Fruit fly (Drosophila melanogaster) whole organism, embryonic: ENCODE data around the gene CG31804.

Experiments used
- Aef1 ChIP-seq: fragments of 200-800 bp; sonication (Bioruptor generic); IDR thresholded peaks from 3 replicates; pipeline ENCODE4 v1.3.6; 2022; ENCODE audit warnings: missing biosample characterization, missing genetic modification characterization
- Atf3 ChIP-seq: fragments of 200-800 bp; sonication (Bioruptor generic); optimal IDR thresholded peaks from 3 replicates; lab custom pipeline; 2016; ENCODE audit warnings: missing biosample characterization, missing genetic modification characterization
- Blimp-1 ChIP-seq: fragments of 200-800 bp; sonication (Bioruptor generic); optimal IDR thresholded peaks from 3 replicates; lab custom pipeline; 2018; ENCODE audit warnings: missing biosample characterization, missing genetic modification characterization, mild to moderate bottlenecking, moderate library complexity, missing genetic modification reagents
- CG11247 ChIP-seq: fragments of 200-800 bp; sonication (Bioruptor generic); IDR thresholded peaks from 2 replicates; pipeline ENCODE4 v1.3.6; 2022; ENCODE audit warnings: missing biosample characterization, missing genetic modification characterization
- CG12236 ChIP-seq: fragments of 200-800 bp; sonication (Bioruptor generic); optimal IDR thresholded peaks from 2 replicates; lab custom pipeline; 2016; ENCODE audit warnings: missing biosample characterization, missing genetic modification characterization
- CG12769 ChIP-seq: fragments of 200-800 bp; sonication (Bioruptor generic); optimal IDR thresholded peaks from 2 replicates; lab custom pipeline; 2019; ENCODE audit warnings: missing biosample characterization, mild to moderate bottlenecking, missing genetic modification characterization, moderate library complexity
- CG14441 ChIP-seq: fragments of 200-800 bp; sonication (Bioruptor generic); IDR thresholded peaks from 2 replicates; pipeline ENCODE4 v1.3.6; 2022; ENCODE audit warnings: missing biosample characterization, missing genetic modification characterization
- CG1647 ChIP-seq: fragments of 200-800 bp; sonication (Bioruptor generic); optimal IDR thresholded peaks from 3 replicates; lab custom pipeline; 2016; ENCODE audit warnings: missing biosample characterization, missing genetic modification characterization
- CG16863 ChIP-seq: fragments of 200-800 bp; sonication (Bioruptor generic); optimal IDR thresholded peaks from 3 replicates; lab custom pipeline; 2016; ENCODE audit warnings: missing biosample characterization, missing genetic modification characterization
- CG17612 ChIP-seq: fragments of 200-800 bp; sonication (Bioruptor generic); IDR thresholded peaks from 2 replicates; pipeline ENCODE4 v1.3.6; 2022; ENCODE audit warnings: missing biosample characterization, missing genetic modification characterization
- CG18011 ChIP-seq: fragments of 200-800 bp; sonication (Bioruptor generic); optimal IDR thresholded peaks from 2 replicates; lab custom pipeline; 2017; ENCODE audit warnings: missing biosample characterization, missing genetic modification characterization, mild to moderate bottlenecking, moderate library complexity, missing genotype
- CG2875 ChIP-seq: fragments of 200-800 bp; sonication (Bioruptor generic); optimal IDR thresholded peaks from 2 replicates; lab custom pipeline; 2017; ENCODE audit warnings: missing biosample characterization, mild to moderate bottlenecking, missing genetic modification characterization, missing genetic modification reagents
- CG4404 ChIP-seq: fragments of 200-800 bp; sonication (Bioruptor generic); IDR thresholded peaks from 2 replicates; pipeline ENCODE4 v1.3.6; 2022; ENCODE audit warnings: missing biosample characterization, missing genetic modification characterization
- CG4730 ChIP-seq: fragments of 200-800 bp; sonication (Bioruptor generic); IDR thresholded peaks from 2 replicates; pipeline ENCODE4 v1.3.6; 2022; ENCODE audit warnings: missing biosample characterization, missing genetic modification characterization
- CG4854 ChIP-seq: fragments of 200-800 bp; sonication (Bioruptor generic); optimal IDR thresholded peaks from 2 replicates; lab custom pipeline; 2016; ENCODE audit warnings: missing biosample characterization, missing genetic modification characterization, inconsistent platforms
- CG5180 ChIP-seq: fragments of 200-800 bp; sonication (Bioruptor generic); optimal IDR thresholded peaks from 3 replicates; lab custom pipeline; 2017; ENCODE audit warnings: missing biosample characterization, missing genetic modification characterization, mild to moderate bottlenecking, moderate library complexity, missing genetic modification reagents
- CG8281 ChIP-seq: fragments of 200-800 bp; sonication (Bioruptor generic); optimal IDR thresholded peaks from 2 replicates; lab custom pipeline; 2018; ENCODE audit warnings: missing biosample characterization, mild to moderate bottlenecking, missing genetic modification characterization, moderate library complexity
- CG8290 ChIP-seq, 3 experiments: fragments of 200-800 bp; sonication (Bioruptor generic); optimal IDR thresholded peaks; 2 replicates each; lab custom pipeline; 2016 to 2019; ENCODE audit warnings: missing biosample characterization in 3 of 3, missing genetic modification characterization in 3 of 3, mild to moderate bottlenecking in 2 of 3, moderate library complexity in 1 of 3
- CG8924 ChIP-seq: fragments of 200-800 bp; optimal IDR thresholded peaks from 3 replicates; lab custom pipeline; 2019; ENCODE audit warnings: missing biosample characterization, mild to moderate bottlenecking, missing genetic modification characterization, moderate library complexity
- CG9215 ChIP-seq: fragments of 200-800 bp; sonication (Bioruptor generic); IDR thresholded peaks from 2 replicates; pipeline ENCODE4 v1.3.6; 2022; ENCODE audit warnings: missing biosample characterization, missing genetic modification characterization
- Camta ChIP-seq: fragments of 200-800 bp; sonication (Bioruptor generic); optimal IDR thresholded peaks from 2 replicates; lab custom pipeline; 2016; ENCODE audit warnings: missing biosample characterization, missing genetic modification characterization
- CoRest ChIP-seq: fragments of 200-800 bp; sonication (Bioruptor generic); optimal IDR thresholded peaks from 3 replicates; lab custom pipeline; 2018; ENCODE audit warnings: missing biosample characterization, mild to moderate bottlenecking, missing genetic modification characterization, moderate library complexity
- Dref ChIP-seq: fragments of 200-800 bp; sonication (Bioruptor generic); IDR thresholded peaks from 2 replicates; pipeline ENCODE4 v1.3.6; 2022; ENCODE audit warnings: missing biosample characterization, missing genetic modification characterization
- Fer3 ChIP-seq: fragments of 200-800 bp; sonication (Bioruptor generic); optimal IDR thresholded peaks from 2 replicates; lab custom pipeline; 2018; ENCODE audit warnings: missing biosample characterization, mild to moderate bottlenecking, missing genetic modification characterization, moderate library complexity
- HLH54F ChIP-seq: fragments of 200-800 bp; sonication (Bioruptor generic); optimal IDR thresholded peaks from 3 replicates; lab custom pipeline; 2016; ENCODE audit warnings: missing biosample characterization, missing genetic modification characterization
- Hmx ChIP-seq: fragments of 200-800 bp; sonication (Bioruptor generic); optimal IDR thresholded peaks from 2 replicates; lab custom pipeline; 2016; ENCODE audit warnings: missing biosample characterization, missing genetic modification characterization
- Lhr ChIP-seq: fragments of 200-800 bp; sonication (Bioruptor generic); optimal IDR thresholded peaks from 3 replicates; lab custom pipeline; 2017; ENCODE audit warnings: mild to moderate bottlenecking, missing biosample characterization, missing genetic modification reagents, missing genetic modification characterization
- Neu2 ChIP-seq: fragments of 200-800 bp; sonication (Bioruptor generic); optimal IDR thresholded peaks from 3 replicates; lab custom pipeline; 2016; ENCODE audit warnings: missing biosample characterization, missing genetic modification characterization, borderline replicate concordance
- NfI ChIP-seq: fragments of 200-800 bp; sonication (Bioruptor generic); optimal IDR thresholded peaks from 3 replicates; lab custom pipeline; 2018; ENCODE audit warnings: missing biosample characterization, mild to moderate bottlenecking, missing genetic modification characterization, moderate library complexity
- Sry-β ChIP-seq: fragments of 200-800 bp; sonication (Bioruptor generic); optimal IDR thresholded peaks from 2 replicates; lab custom pipeline; 2018; ENCODE audit warnings: missing biosample characterization, mild to moderate bottlenecking, missing genetic modification characterization, moderate library complexity
- amos ChIP-seq: fragments of 200-800 bp; sonication (Bioruptor generic); IDR thresholded peaks from 2 replicates; pipeline ENCODE4 v1.3.6; 2022; ENCODE audit warnings: missing biosample characterization, missing genetic modification characterization; ENCODE audit not compliant: partially characterized antibody
- cg ChIP-seq: fragments of 200-800 bp; sonication (Bioruptor generic); optimal IDR thresholded peaks from 3 replicates; lab custom pipeline; 2019; ENCODE audit warnings: missing biosample characterization, mild to moderate bottlenecking, missing genetic modification characterization, moderate library complexity
- dmrt11E ChIP-seq: fragments of 200-800 bp; sonication (Bioruptor generic); optimal IDR thresholded peaks from 3 replicates; lab custom pipeline; 2018; ENCODE audit warnings: missing biosample characterization, mild to moderate bottlenecking, missing genetic modification characterization, moderate library complexity
- dmrt99B ChIP-seq: fragments of 200-800 bp; sonication (Bioruptor generic); optimal IDR thresholded peaks from 2 replicates; lab custom pipeline; 2018; ENCODE audit warnings: missing biosample characterization, mild to moderate bottlenecking, missing genetic modification characterization, moderate library complexity
- ewg ChIP-seq: fragments of 200-800 bp; sonication (Bioruptor generic); optimal IDR thresholded peaks from 3 replicates; lab custom pipeline; 2017; ENCODE audit warnings: mild to moderate bottlenecking, missing biosample characterization, missing genetic modification reagents, missing genetic modification characterization
- fu2 ChIP-seq: fragments of 200-800 bp; sonication (Bioruptor generic); optimal IDR thresholded peaks from 2 replicates; lab custom pipeline; 2016; ENCODE audit warnings: missing biosample characterization, missing genetic modification characterization
- gce ChIP-seq: fragments of 200-800 bp; sonication (Bioruptor generic); IDR thresholded peaks from 3 replicates; pipeline ENCODE4 v1.3.6; 2022; ENCODE audit warnings: missing biosample characterization, missing genetic modification characterization
- gro ChIP-seq: fragments of 200-800 bp; sonication (Bioruptor generic); optimal IDR thresholded peaks from 2 replicates; lab custom pipeline; 2016; ENCODE audit warnings: missing biosample characterization, missing genetic modification characterization
- her ChIP-seq: fragments of 200-800 bp; sonication (Bioruptor generic); optimal IDR thresholded peaks from 2 replicates; lab custom pipeline; 2016; ENCODE audit warnings: missing biosample characterization, missing genetic modification characterization
- kni ChIP-seq: fragments of 200-800 bp; sonication (Bioruptor generic); optimal IDR thresholded peaks from 3 replicates; lab custom pipeline; 2017; ENCODE audit warnings: mild to moderate bottlenecking, missing biosample characterization, missing genetic modification reagents, missing genetic modification characterization
- oc ChIP-seq: fragments of 200-800 bp; sonication (Bioruptor generic); optimal IDR thresholded peaks from 2 replicates; lab custom pipeline; 2018; ENCODE audit warnings: missing biosample characterization, mild to moderate bottlenecking, missing genetic modification characterization, moderate library complexity
- pita ChIP-seq: fragments of 200-800 bp; sonication (Bioruptor generic); optimal IDR thresholded peaks from 2 replicates; lab custom pipeline; 2017; ENCODE audit warnings: missing biosample characterization, mild to moderate bottlenecking, missing genetic modification characterization
- run ChIP-seq: fragments of 200-800 bp; sonication (Bioruptor generic); optimal IDR thresholded peaks from 3 replicates; lab custom pipeline; 2018; ENCODE audit warnings: missing biosample characterization, mild to moderate bottlenecking, missing genetic modification characterization
- sd ChIP-seq: fragments of 200-800 bp; sonication (Bioruptor generic); optimal IDR thresholded peaks from 3 replicates; lab custom pipeline; 2018; ENCODE audit warnings: missing biosample characterization, mild to moderate bottlenecking, missing genetic modification characterization, moderate library complexity
- sqz ChIP-seq: fragments of 200-800 bp; sonication (Bioruptor generic); optimal IDR thresholded peaks from 3 replicates; lab custom pipeline; 2018; ENCODE audit warnings: missing biosample characterization, mild to moderate bottlenecking, missing genetic modification characterization
- ssp ChIP-seq: fragments of 200-800 bp; sonication (Bioruptor generic); IDR thresholded peaks from 2 replicates; pipeline ENCODE4 v1.3.6; 2022; ENCODE audit warnings: missing biosample characterization, missing genetic modification characterization
- unc-4 ChIP-seq: fragments of 200-800 bp; sonication (Bioruptor generic); IDR thresholded peaks from 2 replicates; pipeline ENCODE4 v1.3.6; 2022; ENCODE audit warnings: missing biosample characterization, missing genetic modification characterization; ENCODE audit not compliant: partially characterized antibody
- unpg ChIP-seq: fragments of 200-800 bp; sonication (Bioruptor generic); optimal IDR thresholded peaks from 3 replicates; lab custom pipeline; 2018; ENCODE audit warnings: missing biosample characterization, mild to moderate bottlenecking, missing genetic modification characterization, moderate library complexity
- zen ChIP-seq: fragments of 200-800 bp; sonication (Bioruptor generic); optimal IDR thresholded peaks from 3 replicates; lab custom pipeline; 2018; ENCODE audit warnings: missing biosample characterization, mild to moderate bottlenecking, missing genetic modification characterization, moderate library complexity

CG31804 gene

dm6 chr2L:17378767-17379301, 15.5 kb downstream of the CG31804 start (continued):
- TF ChIP-seq Dref (no peak), Blimp-1 (GFP tag; lab: Kevin White, UChicago) (peak; percentile 95), HLH54F (GFP tag; lab: Kevin White, UChicago) (peak; percentile 90), gce (GFP tag; lab: Robert Waterston, UW) (peak; percentile 93), CG18011 (GFP tag; lab: Kevin White, UChicago) (peak; percentile 82), amos (no peak), CG2875 (GFP tag; lab: Kevin White, UChicago) (peak; percentile 98), her (GFP tag; lab: Kevin White, UChicago) (peak; percentile 95), CG1647 (GFP tag; lab: Kevin White, UChicago) (peak; percentile 97), CG9215 (GFP tag; lab: Robert Waterston, UW) (peak; percentile 84), Sry-β (GFP tag; lab: Kevin White, UChicago) (peak; percentile 83), Neu2 (GFP tag; lab: Kevin White, UChicago) (peak; percentile 97), NfI (GFP tag; lab: Kevin White, UChicago) (peak; percentile 94), dmrt11E (tag; lab: Kevin White, UChicago) (peak; percentile 94), sqz (GFP tag; lab: Kevin White, UChicago) (peak; percentile 98), dmrt99B (tag; lab: Kevin White, UChicago) (peak; percentile 95), CG8281 (peak; percentile 91), CG16863 (GFP tag; lab: Kevin White, UChicago) (peak; percentile 92), kni (GFP tag; lab: Kevin White, UChicago) (peak; percentile 98), CoRest (tag; lab: Kevin White, UChicago) (peak; percentile 97), fu2 (GFP tag; lab: Kevin White, UChicago) (peak; percentile 91), sd (tag; lab: Kevin White, UChicago) (peak; percentile 95), CG4854 (GFP tag; lab: Kevin White, UChicago) (peak; percentile 98), ewg (GFP tag; lab: Kevin White, UChicago) (peak; percentile 78), oc (peak; percentile 97), Fer3 (tag; lab: Kevin White, UChicago) (peak; percentile 98), gro (GFP tag; lab: Kevin White, UChicago) (peak; percentile 97), Hmx (GFP tag; lab: Kevin White, UChicago) (peak; percentile 57), CG5180 (GFP tag; lab: Kevin White, UChicago) (peak; percentile 92), CG4730 (GFP tag; lab: Robert Waterston, UW) (peak; percentile 92), CG17612 (GFP tag; lab: Robert Waterston, UW) (peak; percentile 72), ssp (peak; percentile 84), CG4404 (GFP tag; lab: Robert Waterston, UW) (no peak; the same call in none of the 2 replicates), run (tag; lab: Kevin White, UChicago) (peak; percentile 90), CG11247 (GFP tag; lab: Robert Waterston, UW) (peak; percentile 89), CG14441 (GFP tag; lab: Robert Waterston, UW) (peak; percentile 95), CG12236 (GFP tag; lab: Kevin White, UChicago) (peak; percentile 91), CG8924 (peak; percentile 95), Atf3 (peak; percentile 83), Aef1 (GFP tag; lab: Robert Waterston, UW) (peak; percentile 91), cg (GFP tag; lab: Kevin White, UChicago) (peak; percentile 18), unc-4 (GFP tag; lab: Robert Waterston, UW) (no peak), Camta (GFP tag; lab: Kevin White, UChicago) (peak; percentile 99), CG12769 (tag; lab: Kevin White, UChicago) (peak; percentile 98), zen (tag; lab: Kevin White, UChicago) (peak; percentile 98), unpg (peak; percentile 96), Lhr (GFP tag; lab: Kevin White, UChicago) (peak; percentile 95), pita (GFP tag; lab: Kevin White, UChicago) (no peak), CG8290 (GFP tag; optimal IDR thresholded peaks at IDR 0.05; lab: Kevin White, UChicago) (peak; percentile 99), CG8290 (tag; optimal IDR thresholded peaks at IDR 0.05; lab: Kevin White, UChicago) (peak; percentile 90 to 97)
